Worm (Caenorhabditis elegans) whole organism, midembryonic: Measurements from ENCODE around the gene lron-4.

Source experiments
- T22C8.4 ChIP-seq: fragments of 200-800 bp; sonication (Bioruptor generic); IDR thresholded peaks from 2 replicates; pipeline ENCODE4 v1.3.6; 2022; ENCODE audit warnings: missing genetic modification characterization, missing compliant biosample characterization
- cog-1 ChIP-seq: sonication (generic microtip); optimal IDR thresholded peaks from 2 replicates; lab custom pipeline; 2016; ENCODE audit warnings: missing genetic modification characterization, missing compliant biosample characterization
- flt-1 ChIP-seq: fragments of 200-800 bp; sonication (Bioruptor generic); IDR thresholded peaks from 2 replicates; pipeline ENCODE4 v1.3.6; 2022; ENCODE audit warnings: missing genetic modification characterization, missing compliant biosample characterization
- klf-2 ChIP-seq: fragments of 200-800 bp; sonication (Bioruptor generic); conservative IDR thresholded peaks from 2 replicates; pipeline ENCODE4 v1.3.6; 2022; ENCODE audit warnings: missing genetic modification reagents, missing genetic modification characterization, missing compliant biosample characterization
- ref-1 ChIP-seq: fragments of 200-800 bp; sonication (Bioruptor generic); conservative IDR thresholded peaks from 2 replicates; pipeline ENCODE4 v1.3.6; 2022; ENCODE audit warnings: missing genetic modification reagents, missing genetic modification characterization, missing compliant biosample characterization
- ztf-29 ChIP-seq: fragments of 200-800 bp; sonication (Bioruptor generic); IDR thresholded peaks from 2 replicates; pipeline ENCODE4 v1.3.6; 2022; ENCODE audit warnings: missing genetic modification reagents, missing genetic modification characterization, missing compliant biosample characterization

DNA sequence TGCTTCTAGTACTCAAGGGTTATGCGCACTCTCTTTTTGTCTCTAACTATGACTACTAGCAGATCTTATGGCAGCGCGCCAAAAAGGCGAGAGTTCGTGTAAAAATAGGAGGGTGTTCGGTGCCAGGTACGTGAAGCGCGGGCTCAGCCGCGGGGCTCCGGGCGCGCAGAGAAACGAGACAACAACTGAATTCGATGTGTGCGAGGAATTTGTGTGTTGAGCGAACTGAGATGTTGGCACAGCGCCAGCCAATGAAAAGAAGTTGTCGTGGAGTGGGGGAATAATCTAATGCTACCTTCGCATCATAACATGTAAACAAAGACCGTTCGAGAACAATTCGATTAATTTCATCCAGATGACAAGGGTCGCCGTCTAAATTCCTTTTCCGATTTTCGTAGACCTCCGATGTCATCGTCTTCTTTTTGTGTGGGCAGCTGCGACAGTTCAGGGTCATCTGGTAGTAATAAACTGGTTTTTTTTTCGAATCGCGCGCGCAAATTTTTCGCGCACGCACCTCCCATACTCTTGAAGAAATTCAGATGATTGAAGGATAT lies 19.5 kb upstream of the lron-4 start:
- TF ChIP-seq klf-2 (GFP tag; lab: Robert Waterston, UW) (no peak), flt-1 (GFP tag; lab: Robert Waterston, UW) (0 out of 2 replicates have a peak, but pooled peaks have one; percentile 5), ztf-29 (no peak), cog-1 (tag; lab: Kevin White, UChicago) (no peak), T22C8.4 (GFP tag; lab: Robert Waterston, UW) (no peak), ref-1 (GFP tag; lab: Robert Waterston, UW) (no peak)
